Fruit fly (Drosophila melanogaster) whole organism, pupa: ENCODE data around the gene CG33912.

Experiments
- CG10348 ChIP-seq: fragments of 200-800 bp; sonication (Bioruptor generic); IDR thresholded peaks from 2 replicates; pipeline ENCODE4 v1.3.6; 2022; ENCODE audit warnings: missing biosample characterization, missing genetic modification characterization
- CG12605 ChIP-seq: fragments of 200-800 bp; sonication (Bioruptor generic); IDR thresholded peaks from 2 replicates; pipeline ENCODE4 v1.3.6; 2022; ENCODE audit warnings: missing biosample characterization, missing genetic modification characterization
- CG13204 ChIP-seq: fragments of 200-800 bp; sonication (Bioruptor generic); optimal IDR thresholded peaks from 2 replicates; lab custom pipeline; 2018; ENCODE audit warnings: missing biosample characterization, mild to moderate bottlenecking, missing genetic modification characterization, moderate library complexity
- CG14655 ChIP-seq: fragments of 200-800 bp; sonication (Bioruptor generic); optimal IDR thresholded peaks from 3 replicates; lab custom pipeline; 2017; ENCODE audit warnings: mild to moderate bottlenecking, missing biosample characterization, missing genetic modification reagents, missing genetic modification characterization
- CG15710 ChIP-seq: fragments of 200-800 bp; sonication (Bioruptor generic); optimal IDR thresholded peaks from 2 replicates; lab custom pipeline; 2018; ENCODE audit warnings: missing biosample characterization, mild to moderate bottlenecking, missing genetic modification characterization, moderate library complexity
- CG17806 ChIP-seq: fragments of 200-800 bp; sonication (Bioruptor generic); optimal IDR thresholded peaks from 2 replicates; lab custom pipeline; 2018; ENCODE audit warnings: missing biosample characterization, mild to moderate bottlenecking, missing genetic modification characterization, moderate library complexity
- CG32121 ChIP-seq: fragments of 200-800 bp; sonication (Bioruptor generic); IDR thresholded peaks from 2 replicates; pipeline ENCODE4 v1.3.6; 2022; ENCODE audit warnings: missing biosample characterization, missing genetic modification characterization
- CG34367 ChIP-seq: fragments of 200-800 bp; sonication (Bioruptor generic); optimal IDR thresholded peaks from 2 replicates; lab custom pipeline; 2018; ENCODE audit warnings: missing biosample characterization, mild to moderate bottlenecking, missing genetic modification characterization
- CG4496 ChIP-seq: fragments of 200-800 bp; sonication (Bioruptor generic); IDR thresholded peaks from 3 replicates; pipeline ENCODE4 v1.3.6; 2022; ENCODE audit warnings: missing biosample characterization, missing genetic modification characterization
- CG8159 ChIP-seq: fragments of 200-800 bp; sonication (Bioruptor generic); optimal IDR thresholded peaks from 3 replicates; lab custom pipeline; 2018; ENCODE audit warnings: missing biosample characterization, mild to moderate bottlenecking, missing genetic modification characterization, moderate library complexity
- CG8301 ChIP-seq: fragments of 200-800 bp; sonication (Bioruptor generic); optimal IDR thresholded peaks from 2 replicates; lab custom pipeline; 2018; ENCODE audit warnings: missing biosample characterization, mild to moderate bottlenecking, missing genetic modification characterization
- CG9948 ChIP-seq: fragments of 200-800 bp; sonication (Bioruptor generic); optimal IDR thresholded peaks from 2 replicates; lab custom pipeline; 2018; ENCODE audit warnings: missing biosample characterization, mild to moderate bottlenecking, missing genetic modification characterization, moderate library complexity
- D1 ChIP-seq: fragments of 200-800 bp; sonication (Bioruptor generic); optimal IDR thresholded peaks from 2 replicates; lab custom pipeline; 2018; ENCODE audit warnings: missing biosample characterization, mild to moderate bottlenecking, missing genetic modification characterization, moderate library complexity
- EcR ChIP-seq: fragments of 200-800 bp; sonication (Bioruptor generic); optimal IDR thresholded peaks from 3 replicates; lab custom pipeline; 2019; ENCODE audit warnings: missing biosample characterization, missing genetic modification characterization, mild to moderate bottlenecking, moderate library complexity, missing genetic modification reagents
- Ets98B ChIP-seq: fragments of 200-800 bp; sonication (Bioruptor generic); IDR thresholded peaks from 2 replicates; pipeline ENCODE4 v1.3.6; 2022; ENCODE audit warnings: missing biosample characterization, missing genetic modification characterization
- Pif1A ChIP-seq: fragments of 200-800 bp; sonication (Bioruptor generic); optimal IDR thresholded peaks from 3 replicates; lab custom pipeline; 2016; ENCODE audit warnings: missing biosample characterization, missing genetic modification characterization
- Pif1B ChIP-seq: fragments of 200-800 bp; sonication (Bioruptor generic); optimal IDR thresholded peaks from 3 replicates; lab custom pipeline; 2016; ENCODE audit warnings: missing biosample characterization, missing genetic modification characterization
- Snoo ChIP-seq: fragments of 200-800 bp; sonication (Bioruptor generic); optimal IDR thresholded peaks from 3 replicates; lab custom pipeline; 2017; ENCODE audit warnings: missing biosample characterization, mild to moderate bottlenecking, missing genetic modification characterization, inconsistent platforms
- fd96Ca ChIP-seq: fragments of 200-800 bp; sonication (Bioruptor generic); IDR thresholded peaks from 3 replicates; pipeline ENCODE4 v1.3.6; 2022; ENCODE audit warnings: missing biosample characterization, missing genetic modification characterization
- gl ChIP-seq: fragments of 200-800 bp; sonication (Bioruptor generic); optimal IDR thresholded peaks from 2 replicates; lab custom pipeline; 2018; ENCODE audit warnings: missing biosample characterization, mild to moderate bottlenecking, missing genetic modification characterization
- rn ChIP-seq: fragments of 200-800 bp; sonication (Bioruptor generic); IDR thresholded peaks from 2 replicates; pipeline ENCODE4 v1.3.6; 2022; ENCODE audit warnings: missing biosample characterization, missing genetic modification characterization

The CG33912 gene

DNA sequence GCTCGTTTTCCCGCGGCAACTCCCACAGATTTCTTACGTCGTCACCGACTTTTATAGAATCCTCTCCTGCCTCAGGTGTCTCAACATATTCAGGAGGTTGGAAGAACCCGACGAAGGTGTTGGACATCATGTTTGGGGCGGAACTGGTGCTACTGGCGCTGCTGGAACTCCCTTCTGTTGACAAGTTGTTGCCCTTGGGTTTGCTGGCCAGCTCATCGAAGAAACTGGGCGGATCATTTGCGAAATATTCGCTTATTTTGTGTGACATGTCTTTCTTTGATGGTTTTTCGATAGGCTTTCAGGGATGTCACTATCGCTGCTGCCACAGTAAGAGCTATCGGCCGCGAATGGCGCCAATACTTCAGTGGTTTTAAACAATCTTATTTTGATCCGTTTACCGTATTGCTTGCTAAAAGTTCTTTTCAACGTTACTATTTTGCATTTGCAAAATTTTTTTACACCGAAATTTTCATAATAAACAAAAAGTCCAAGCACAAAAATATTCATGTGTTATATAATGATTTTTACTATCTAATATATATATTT is 32.4 kb upstream of the CG33912 start, which contains the start of gene CG11396:
CG11396 (minus strand) TSS at position 303 of the 546 bp plus-strand sequence.
- TF ChIP-seq D1 (tag; lab: Kevin White, UChicago): peak; percentile 9
- TF ChIP-seq CG14655 (GFP tag; lab: Kevin White, UChicago): no peak

DNA sequence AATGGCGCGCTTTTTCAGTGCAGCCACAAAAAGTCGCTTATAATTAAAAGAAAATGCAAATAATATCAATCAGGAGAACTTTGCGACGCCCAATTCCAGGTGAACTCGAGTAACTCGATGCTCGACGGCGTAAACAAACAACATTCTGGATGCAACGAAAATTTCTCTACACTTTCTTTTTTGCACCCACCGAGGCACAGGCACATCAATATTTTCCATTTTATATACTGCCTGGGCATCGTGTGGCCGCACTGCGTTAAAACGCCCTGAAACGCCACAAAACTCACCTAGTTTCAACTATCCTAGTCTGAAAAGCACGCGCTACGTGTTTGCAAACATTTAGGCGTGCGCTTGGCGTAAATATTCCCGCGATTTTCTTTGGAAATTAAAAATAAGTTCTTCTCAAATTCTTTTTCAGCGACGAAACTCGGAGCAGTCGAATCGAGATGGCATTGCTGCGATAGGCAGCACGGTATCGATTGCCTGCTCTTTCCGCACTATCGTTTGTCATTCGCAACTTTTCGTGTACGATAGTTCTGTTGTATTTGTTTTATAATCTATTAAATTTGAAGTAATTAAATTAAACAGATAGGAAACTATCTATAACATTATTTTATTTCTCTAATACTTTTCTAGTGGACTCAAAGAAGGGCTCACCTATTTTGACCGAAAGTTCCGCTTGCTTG is 30.4 kb upstream of the CG33912 start, which contains the start of gene Pcif1:
Pcif1 (minus strand) TSS at position 456 of the 686 bp plus-strand sequence.
- TF ChIP-seq CG4496 (0 out of 3 replicates have a peak, but pooled peaks have one; percentile 30), CG8301 (tag; lab: Kevin White, UChicago) (no peak), CG32121 (GFP tag; lab: Robert Waterston, UW) (0 out of 2 replicates have a peak, but pooled peaks have one; percentile 11)
- TF ChIP-seq, all 21 proteins: peak for 2

DNA sequence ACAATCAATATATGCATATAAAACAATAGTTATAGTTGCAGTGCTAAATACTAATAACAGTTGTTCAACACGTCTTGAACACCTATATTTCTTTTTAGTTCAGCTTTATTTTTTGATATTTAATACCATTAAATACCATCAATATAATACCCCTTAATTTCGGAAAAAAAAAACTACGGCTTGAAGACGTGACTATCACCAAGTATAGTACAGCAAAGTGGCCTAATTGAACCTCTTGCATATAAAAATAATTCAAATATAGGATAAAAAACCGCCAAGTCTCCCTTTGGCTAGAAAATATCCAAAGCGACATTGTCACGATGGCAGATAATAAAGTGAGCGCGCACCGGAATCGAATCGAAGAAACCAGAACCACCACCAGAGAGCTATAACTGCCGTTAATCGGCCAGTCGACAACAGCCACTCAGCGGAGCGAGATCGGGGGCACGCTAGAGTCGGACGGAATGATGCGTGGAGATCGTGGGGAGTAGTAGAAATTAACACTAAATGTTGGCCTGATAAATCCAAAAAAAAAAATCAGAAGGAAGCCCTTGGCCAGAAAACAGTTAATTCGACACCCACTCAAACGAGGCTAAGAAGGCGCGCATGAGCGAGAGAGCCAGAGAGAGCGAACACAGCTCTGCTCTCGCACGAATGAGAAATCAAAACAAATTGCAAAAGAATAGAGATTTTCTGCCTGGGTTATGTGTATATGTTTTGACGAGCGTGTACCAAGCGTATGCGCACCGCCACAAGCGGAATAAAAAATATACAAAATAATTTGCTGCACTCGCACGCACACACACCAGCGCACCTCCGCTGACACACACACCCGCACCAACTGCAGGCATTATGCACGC is 29.6 kb upstream of the CG33912 start:
- TF ChIP-seq CG4496 (no peak), CG8159 (tag; lab: Kevin White, UChicago) (peak; percentile 64), CG15710 (tag; lab: Kevin White, UChicago) (peak; percentile 38), CG10348 (GFP tag; lab: Robert Waterston, UW) (no peak), Pif1B (GFP tag; lab: Kevin White, UChicago) (no peak), CG17806 (tag; lab: Kevin White, UChicago) (peak; percentile 18), rn (GFP tag; lab: Robert Waterston, UW) (no peak), CG13204 (GFP tag; lab: Kevin White, UChicago) (no peak), CG32121 (GFP tag; lab: Robert Waterston, UW) (no peak), gl (peak; percentile 53), Pif1A (GFP tag; lab: Kevin White, UChicago) (peak; percentile 54), Snoo (tag; lab: Kevin White, UChicago) (peak; percentile 27), Ets98B (GFP tag; lab: Robert Waterston, UW) (peak; percentile 62), CG14655 (GFP tag; lab: Kevin White, UChicago) (no peak), CG34367 (tag; lab: Kevin White, UChicago) (no peak), EcR (GFP tag; lab: Kevin White, UChicago) (peak; percentile 11), D1 (tag; lab: Kevin White, UChicago) (no peak), CG9948 (tag; lab: Kevin White, UChicago) (peak; percentile 18), CG8301 (tag; lab: Kevin White, UChicago) (peak; percentile 41), CG12605 (GFP tag; lab: Robert Waterston, UW) (no peak), fd96Ca (GFP tag; lab: Robert Waterston, UW) (no peak; the same call in 2 of the 3 replicates)

DNA sequence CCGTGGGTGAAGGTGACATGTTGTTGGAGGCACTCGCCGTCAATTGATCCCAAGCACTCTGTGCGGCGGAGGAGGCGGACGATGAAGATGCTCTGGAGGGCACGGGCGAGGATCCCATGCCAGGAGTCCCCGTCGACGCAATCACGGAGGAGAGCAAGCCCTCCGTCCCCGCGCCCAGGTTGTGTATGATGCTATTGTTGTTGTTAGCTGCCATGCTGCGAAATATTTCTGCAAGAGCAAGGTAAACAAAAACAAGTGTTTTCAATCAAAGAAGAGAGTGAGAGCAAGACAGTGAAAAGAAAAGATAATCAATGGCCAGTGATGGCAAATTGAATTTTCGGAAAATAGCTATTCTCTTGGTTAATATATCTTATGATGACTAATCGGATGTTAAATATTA is 28.9 kb upstream of the CG33912 start:
- TF ChIP-seq EcR (GFP tag; lab: Kevin White, UChicago): no peak
- TF ChIP-seq CG17806 (tag; lab: Kevin White, UChicago): no peak
- TF ChIP-seq CG32121 (GFP tag; lab: Robert Waterston, UW): no peak
- TF ChIP-seq CG4496: no peak
- TF ChIP-seq Ets98B (GFP tag; lab: Robert Waterston, UW): 0 out of 2 replicates have a peak, but pooled peaks have one; percentile 8
- no peak for TF ChIP-seq CG10348 (GFP tag; lab: Robert Waterston, UW)
- TF ChIP-seq CG15710 (tag; lab: Kevin White, UChicago): no peak
- TF ChIP-seq Snoo (tag; lab: Kevin White, UChicago): no peak
- TF ChIP-seq, all 21 proteins: peak for 1

DNA sequence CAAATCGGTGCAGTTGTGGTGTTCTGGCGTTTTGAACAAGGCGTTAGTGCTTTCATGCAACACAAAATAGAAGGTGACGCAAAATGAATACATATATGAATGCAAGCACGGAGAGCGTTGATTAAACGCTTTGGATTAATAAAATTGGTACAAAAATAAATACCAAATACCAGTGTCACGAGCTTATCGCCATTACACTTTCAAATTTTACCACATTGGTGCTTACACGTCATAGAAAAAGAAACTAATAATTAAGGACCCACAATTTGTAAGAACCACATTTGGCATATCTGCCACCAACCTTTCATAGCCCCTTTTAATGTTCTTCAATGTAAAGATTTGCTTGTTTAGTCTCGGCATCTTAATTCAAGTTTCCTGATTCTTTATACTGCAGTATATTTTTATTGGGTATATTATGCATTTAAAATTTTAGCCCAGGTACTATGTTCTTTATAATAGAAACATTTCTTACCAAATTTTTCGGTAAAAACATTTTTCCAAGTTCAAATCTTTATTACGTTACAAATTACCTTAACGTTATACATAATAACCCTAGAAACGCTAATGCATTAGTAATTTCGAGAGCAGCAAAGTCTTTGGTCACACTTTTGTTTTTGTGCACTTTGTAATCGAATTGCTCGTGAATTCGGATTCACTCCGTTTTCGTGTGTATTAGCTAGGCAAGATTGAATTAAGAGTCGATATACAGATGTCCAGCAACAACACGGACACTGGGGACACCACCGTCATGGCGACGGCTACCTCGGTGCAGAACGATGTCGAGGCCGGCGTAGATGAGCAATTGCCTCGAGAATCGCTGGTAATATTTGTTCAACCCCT is 23.0 kb upstream of the CG33912 start, which contains the start of the genes Pex16 and Pex14:
Pex16 (minus strand) TSS at position 41 of the 840 bp plus-strand sequence.
Pex14 (plus strand) TSS at position 576 of the 840 bp plus-strand sequence.
- TF ChIP-seq Pif1B (GFP tag; lab: Kevin White, UChicago) (no peak), Snoo (tag; lab: Kevin White, UChicago) (peak; percentile 54), CG32121 (GFP tag; lab: Robert Waterston, UW) (peak; percentile 39; the same call in 1 of the 2 replicates), CG10348 (GFP tag; lab: Robert Waterston, UW) (no peak), Pif1A (GFP tag; lab: Kevin White, UChicago) (no peak), CG12605 (GFP tag; lab: Robert Waterston, UW) (no peak), CG8159 (tag; lab: Kevin White, UChicago) (peak; percentile 64), CG15710 (tag; lab: Kevin White, UChicago) (peak; percentile 53), CG13204 (GFP tag; lab: Kevin White, UChicago) (no peak), CG9948 (tag; lab: Kevin White, UChicago) (peak; percentile 52), CG8301 (tag; lab: Kevin White, UChicago) (peak; percentile 51), CG14655 (GFP tag; lab: Kevin White, UChicago) (no peak), gl (no peak), Ets98B (GFP tag; lab: Robert Waterston, UW) (no peak), fd96Ca (GFP tag; lab: Robert Waterston, UW) (peak; percentile 74), rn (GFP tag; lab: Robert Waterston, UW) (peak; percentile 58), CG34367 (tag; lab: Kevin White, UChicago) (peak; percentile 38), CG4496 (peak; percentile 81), EcR (GFP tag; lab: Kevin White, UChicago) (no peak), D1 (tag; lab: Kevin White, UChicago) (no peak), CG17806 (tag; lab: Kevin White, UChicago) (peak; percentile 49)
